Fruit fly (Drosophila melanogaster) whole organism, pupa: Measurements from ENCODE around the gene JMJD5.

ENCODE experiments used
- CG10348 ChIP-seq: fragments of 200-800 bp; sonication (Bioruptor generic); IDR thresholded peaks from 2 replicates; pipeline ENCODE4 v1.3.6; 2022; ENCODE audit warnings: missing biosample characterization, missing genetic modification characterization
- CG12605 ChIP-seq: fragments of 200-800 bp; sonication (Bioruptor generic); IDR thresholded peaks from 2 replicates; pipeline ENCODE4 v1.3.6; 2022; ENCODE audit warnings: missing biosample characterization, missing genetic modification characterization
- CG13204 ChIP-seq: fragments of 200-800 bp; sonication (Bioruptor generic); optimal IDR thresholded peaks from 2 replicates; lab custom pipeline; 2018; ENCODE audit warnings: missing biosample characterization, mild to moderate bottlenecking, missing genetic modification characterization, moderate library complexity
- CG14655 ChIP-seq: fragments of 200-800 bp; sonication (Bioruptor generic); optimal IDR thresholded peaks from 3 replicates; lab custom pipeline; 2017; ENCODE audit warnings: mild to moderate bottlenecking, missing biosample characterization, missing genetic modification reagents, missing genetic modification characterization
- CG17806 ChIP-seq: fragments of 200-800 bp; sonication (Bioruptor generic); optimal IDR thresholded peaks from 2 replicates; lab custom pipeline; 2018; ENCODE audit warnings: missing biosample characterization, mild to moderate bottlenecking, missing genetic modification characterization, moderate library complexity
- CG32121 ChIP-seq: fragments of 200-800 bp; sonication (Bioruptor generic); IDR thresholded peaks from 2 replicates; pipeline ENCODE4 v1.3.6; 2022; ENCODE audit warnings: missing biosample characterization, missing genetic modification characterization
- CG34367 ChIP-seq: fragments of 200-800 bp; sonication (Bioruptor generic); optimal IDR thresholded peaks from 2 replicates; lab custom pipeline; 2018; ENCODE audit warnings: missing biosample characterization, mild to moderate bottlenecking, missing genetic modification characterization
- CG4496 ChIP-seq: fragments of 200-800 bp; sonication (Bioruptor generic); IDR thresholded peaks from 3 replicates; pipeline ENCODE4 v1.3.6; 2022; ENCODE audit warnings: missing biosample characterization, missing genetic modification characterization
- EcR ChIP-seq: fragments of 200-800 bp; sonication (Bioruptor generic); optimal IDR thresholded peaks from 3 replicates; lab custom pipeline; 2019; ENCODE audit warnings: missing biosample characterization, missing genetic modification characterization, mild to moderate bottlenecking, moderate library complexity, missing genetic modification reagents
- Ets98B ChIP-seq: fragments of 200-800 bp; sonication (Bioruptor generic); IDR thresholded peaks from 2 replicates; pipeline ENCODE4 v1.3.6; 2022; ENCODE audit warnings: missing biosample characterization, missing genetic modification characterization
- Pif1A ChIP-seq: fragments of 200-800 bp; sonication (Bioruptor generic); optimal IDR thresholded peaks from 3 replicates; lab custom pipeline; 2016; ENCODE audit warnings: missing biosample characterization, missing genetic modification characterization
- Snoo ChIP-seq: fragments of 200-800 bp; sonication (Bioruptor generic); optimal IDR thresholded peaks from 3 replicates; lab custom pipeline; 2017; ENCODE audit warnings: missing biosample characterization, mild to moderate bottlenecking, missing genetic modification characterization, inconsistent platforms
- gl ChIP-seq: fragments of 200-800 bp; sonication (Bioruptor generic); optimal IDR thresholded peaks from 2 replicates; lab custom pipeline; 2018; ENCODE audit warnings: missing biosample characterization, mild to moderate bottlenecking, missing genetic modification characterization

DNA sequence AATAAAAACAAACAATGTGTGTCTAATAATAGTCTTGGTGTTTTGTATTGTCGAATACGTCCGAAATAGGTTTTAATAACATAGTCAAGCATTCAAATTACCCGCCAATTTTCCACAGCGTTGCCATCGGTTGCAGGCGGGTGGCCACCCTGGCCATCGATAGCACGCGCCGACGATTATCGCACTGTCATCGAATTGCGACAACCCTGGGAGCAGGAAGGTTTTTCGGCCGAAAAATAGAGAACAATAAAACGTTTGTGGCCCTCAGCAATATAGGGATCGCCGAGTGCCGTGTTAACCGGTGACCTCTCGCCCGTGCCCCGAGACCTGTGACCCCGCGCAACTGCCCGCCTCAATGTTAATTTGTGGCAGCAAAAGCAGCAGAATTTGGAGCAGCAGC lies 30.6 kb upstream of the JMJD5 start, which contains the start of gene Usp10:
- TF ChIP-seq CG10348 (GFP tag; lab: Robert Waterston, UW) (no peak), CG13204 (no peak), Snoo (no peak), CG32121 (GFP tag; lab: Robert Waterston, UW) (no peak), EcR (GFP tag; lab: Kevin White, UChicago) (peak; percentile 6), CG34367 (tag; lab: Kevin White, UChicago) (no peak), CG4496 (GFP tag; lab: Robert Waterston, UW) (no peak), CG12605 (GFP tag; lab: Robert Waterston, UW) (no peak), Ets98B (no peak), gl (no peak), CG14655 (GFP tag; lab: Kevin White, UChicago) (no peak), Pif1A (GFP tag; lab: Kevin White, UChicago) (no peak), CG17806 (tag; lab: Kevin White, UChicago) (no peak)
